Fruit fly (Drosophila melanogaster) whole organism, embryonic: ENCODE measurements around the gene CG10038.

Experiments
- C15 ChIP-seq: fragments of 200-800 bp; sonication (Bioruptor generic); IDR thresholded peaks from 3 replicates; pipeline ENCODE4 v1.3.6; 2022; ENCODE audit warnings: missing biosample characterization, missing genetic modification characterization
- CG11093 ChIP-seq: fragments of 200-800 bp; sonication (Bioruptor generic); IDR thresholded peaks from 3 replicates; pipeline ENCODE4 v1.3.6; 2022; ENCODE audit warnings: missing biosample characterization, missing genetic modification characterization
- CG34422 ChIP-seq: fragments of 200-800 bp; sonication (Bioruptor generic); IDR thresholded peaks from 3 replicates; pipeline ENCODE4 v1.3.6; 2022; ENCODE audit warnings: missing biosample characterization, missing genetic modification characterization
- CG8388 ChIP-seq: fragments of 200-800 bp; sonication (Bioruptor generic); optimal IDR thresholded peaks from 2 replicates; lab custom pipeline; 2019; ENCODE audit warnings: missing biosample characterization, mild to moderate bottlenecking, missing genetic modification characterization, moderate library complexity
- CG8924 ChIP-seq: fragments of 200-800 bp; optimal IDR thresholded peaks from 3 replicates; lab custom pipeline; 2019; ENCODE audit warnings: missing biosample characterization, mild to moderate bottlenecking, missing genetic modification characterization, moderate library complexity
- Tbp ChIP-seq: fragments of >200 bp; optimal IDR thresholded peaks from 2 replicates; lab custom pipeline; 2018; ENCODE audit warnings: missing biosample characterization, missing genetic modification characterization
- dpn ChIP-seq, 2 experiments: fragments of 200-800 bp; sonication (Bioruptor generic); optimal IDR thresholded peaks; 3 replicates each; lab custom pipeline; 2016; ENCODE audit warnings: missing biosample characterization in 2 of 2, missing genetic modification characterization in 2 of 2
- p53 ChIP-seq: fragments of 200-800 bp; sonication (Bioruptor generic); optimal IDR thresholded peaks from 2 replicates; lab custom pipeline; 2016; ENCODE audit warnings: missing biosample characterization, missing genetic modification characterization

- no peak for TF ChIP-seq Tbp (GFP tag; lab: Kevin White, UChicago)
- no peak for TF ChIP-seq CG8388 (GFP tag; lab: Kevin White, UChicago)
- TF ChIP-seq CG8924 (tag; lab: Kevin White, UChicago), result no peak
- no peak for TF ChIP-seq p53
- no peak for TF ChIP-seq C15 (GFP tag; lab: Robert Waterston, UW)
- no peak for TF ChIP-seq dpn (GFP tag; optimal IDR thresholded peaks at IDR 0.05; lab: Kevin White, UChicago)
- no peak for TF ChIP-seq CG11093 (GFP tag; lab: Robert Waterston, UW)
- no peak for TF ChIP-seq CG34422 (GFP tag; lab: Robert Waterston, UW)
Observed at dm6 chr3R:12372800-12373199, 22.4 kb upstream of the CG10038 start, which contains the start of gene GstD3.
